Fruit fly (Drosophila melanogaster) Kc167 (cell line): ENCODE results near the gene CG7888.

Experiments used
- Myc ChIP-seq: fragments of >200 bp; optimal IDR thresholded peaks from 2 replicates; lab custom pipeline; 2017; ENCODE audit warnings: missing external identifiers
- Sin3A ChIP-seq: fragments of >200 bp; optimal IDR thresholded peaks from 2 replicates; lab custom pipeline; 2018; ENCODE audit warnings: missing external identifiers
- h ChIP-seq: fragments of >200 bp; optimal IDR thresholded peaks from 3 replicates; lab custom pipeline; 2018; ENCODE audit warnings: missing external identifiers
- insv ChIP-seq: fragments of >200 bp; optimal IDR thresholded peaks from 3 replicates; lab custom pipeline; 2018; ENCODE audit warnings: missing external identifiers
- psq ChIP-seq: fragments of >200 bp; optimal IDR thresholded peaks from 2 replicates; lab custom pipeline; 2017; ENCODE audit warnings: missing external identifiers
- ttk ChIP-seq: sonication (Bioruptor generic); optimal IDR thresholded peaks from 2 replicates; lab custom pipeline; 2017; ENCODE audit warnings: missing external identifiers

DNA sequence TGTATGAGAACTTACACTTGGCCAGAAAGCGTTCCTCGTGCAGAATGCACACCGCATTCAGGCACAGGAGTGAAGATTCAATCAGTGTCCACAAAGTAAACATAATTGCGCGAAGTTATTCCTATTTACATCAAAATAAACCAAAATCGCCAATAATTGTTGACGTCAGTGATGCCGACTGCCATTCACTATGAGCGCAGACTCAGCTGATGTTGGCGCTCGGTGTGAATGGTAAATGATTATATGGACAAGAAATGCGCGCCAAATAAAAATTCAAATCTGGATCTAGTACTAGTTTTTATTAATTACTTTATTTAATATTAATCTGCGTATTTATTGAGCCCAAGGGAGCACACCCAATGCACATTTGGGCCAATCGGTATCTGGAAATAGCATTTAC is 8.6 kb downstream of the CG7888 start, which contains the start of gene CG32069:
- no peak for TF ChIP-seq h (lab: Kevin White, UChicago)
- TF ChIP-seq ttk (lab: Kevin White, UChicago): no peak
- no peak for TF ChIP-seq Myc
- no peak for TF ChIP-seq Sin3A (lab: Kevin White, UChicago)
- TF ChIP-seq psq (lab: Kevin White, UChicago): no peak
- TF ChIP-seq insv (lab: Kevin White, UChicago): no peak
